Fruit fly (Drosophila melanogaster): ENCODE data around the gene faf.

- no peak for TF ChIP-seq CG31627 (GFP tag; optimal IDR thresholded peaks at IDR 0.05)
- no peak for TF ChIP-seq CG6808 (GFP tag; optimal IDR thresholded peaks at IDR 0.05)
- no peak for TF ChIP-seq vri (GFP tag; optimal IDR thresholded peaks at IDR 0.05)
- no peak for TF ChIP-seq fd59A (GFP tag; optimal IDR thresholded peaks at IDR 0.05)
- TF ChIP-seq CG6276 (GFP tag; optimal IDR thresholded peaks at IDR 0.05) = no peak
- no peak for TF ChIP-seq fkh (GFP tag; optimal IDR thresholded peaks at IDR 0.05)
- no peak for TF ChIP-seq ss (GFP tag; optimal IDR thresholded peaks at IDR 0.05)
- no peak for TF ChIP-seq CG6163 (GFP tag; IDR thresholded peaks at IDR 0.05)
- no peak for TF ChIP-seq Lpt (GFP tag; optimal IDR thresholded peaks at IDR 0.05)
- no peak for TF ChIP-seq acj6 (GFP tag; optimal IDR thresholded peaks at IDR 0.05)
- TF ChIP-seq CG1621 (tag; optimal IDR thresholded peaks at IDR 0.05) = no peak
- no peak for TF ChIP-seq cyc (GFP tag; optimal IDR thresholded peaks at IDR 0.05)
- no peak for TF ChIP-seq Sox102F (GFP tag; optimal IDR thresholded peaks at IDR 0.05)
- no peak for TF ChIP-seq Eip75B (GFP tag; optimal IDR thresholded peaks at IDR 0.05)
Measured at dm6 chr3R:31826422-31826821, 49.6 kb downstream of the faf start.

All from whole organism, prepupa.